Worm (Caenorhabditis elegans) whole organism, L2 larva: Measurements from ENCODE around the gene F55G7.5.
"Not testable (repeated sequence)": the region's sequence is repeated elsewhere in the genome, so short reads cannot be mapped to it uniquely, and the experiment has no call there.

Experiments
- C34F6.9 ChIP-seq: fragments of 150-350 bp; optimal IDR thresholded peaks from 2 replicates; lab custom pipeline; 2014; ENCODE audit warnings: missing biosample characterization, missing genetic modification characterization
- F13H6.1 ChIP-seq: sonication (generic microtip); optimal IDR thresholded peaks from 2 replicates; lab custom pipeline; 2016; ENCODE audit warnings: missing genetic modification characterization, missing compliant biosample characterization
- R02D3.7 ChIP-seq: fragments of 150-350 bp; optimal IDR thresholded peaks from 2 replicates; lab custom pipeline; 2014; ENCODE audit warnings: missing biosample characterization, missing genetic modification characterization
- Y55F3AM.14 ChIP-seq: fragments of 200-800 bp; sonication (Bioruptor generic); optimal IDR thresholded peaks from 2 replicates; lab custom pipeline; 2018; ENCODE audit warnings: mild to moderate bottlenecking, missing genetic modification characterization, missing compliant biosample characterization
- alr-1 ChIP-seq: fragments of 150-350 bp; optimal IDR thresholded peaks from 2 replicates; lab custom pipeline; 2014; ENCODE audit warnings: missing biosample characterization, missing genetic modification characterization
- aly-2 ChIP-seq: fragments of 150-350 bp; optimal IDR thresholded peaks from 2 replicates; lab custom pipeline; 2014; ENCODE audit warnings: missing biosample characterization, missing genetic modification characterization
- ama-1 ChIP-seq: fragments of 150-350 bp; optimal IDR thresholded peaks from 2 replicates; lab custom pipeline; 2018; ENCODE audit warnings: inconsistent platforms
- blmp-1 ChIP-seq: sonication (generic microtip); optimal IDR thresholded peaks from 2 replicates; lab custom pipeline; 2017; ENCODE audit warnings: missing genetic modification characterization, mild to moderate bottlenecking, missing compliant biosample characterization, antibody characterized with exemption, moderate library complexity; ENCODE audit not compliant: insufficient read depth
- ceh-82 ChIP-seq: fragments of 150-350 bp; optimal IDR thresholded peaks from 2 replicates; lab custom pipeline; 2014; ENCODE audit warnings: missing biosample characterization, missing genetic modification characterization
- crh-2 ChIP-seq: sonication (generic microtip); optimal IDR thresholded peaks from 2 replicates; lab custom pipeline; 2017; ENCODE audit warnings: missing biosample characterization, missing genetic modification characterization
- egl-27 ChIP-seq: sonication (generic microtip); optimal IDR thresholded peaks from 3 replicates; lab custom pipeline; 2017; ENCODE audit warnings: missing biosample characterization, missing genetic modification reagents, missing genetic modification characterization
- elt-1 ChIP-seq: fragments of 150-350 bp; optimal IDR thresholded peaks from 2 replicates; lab custom pipeline; 2014; ENCODE audit warnings: missing biosample characterization, missing genetic modification characterization
- fos-1 ChIP-seq: fragments of 150-350 bp; optimal IDR thresholded peaks from 2 replicates; lab custom pipeline; 2014; ENCODE audit warnings: missing biosample characterization, missing genetic modification characterization
- gmeb-1 ChIP-seq: fragments of 150-350 bp; optimal IDR thresholded peaks from 2 replicates; lab custom pipeline; 2014; ENCODE audit warnings: missing biosample characterization, missing genetic modification characterization
- lin-11 ChIP-seq: fragments of 150-350 bp; sonication (generic microtip); optimal IDR thresholded peaks from 2 replicates; lab custom pipeline; 2014; ENCODE audit warnings: missing biosample characterization, missing genetic modification characterization, inconsistent platforms, mixed read lengths
- lin-13 ChIP-seq: fragments of 150-350 bp; optimal IDR thresholded peaks from 2 replicates; lab custom pipeline; 2014; ENCODE audit warnings: missing biosample characterization, missing genetic modification reagents, missing genetic modification characterization
- mab-5 ChIP-seq: fragments of 150-350 bp; optimal IDR thresholded peaks from 2 replicates; lab custom pipeline; 2014; ENCODE audit warnings: missing biosample characterization, missing genetic modification characterization
- mbf-1 ChIP-seq: sonication (generic microtip); optimal IDR thresholded peaks from 2 replicates; lab custom pipeline; 2017; ENCODE audit warnings: missing biosample characterization, missing genetic modification characterization
- mdl-1 ChIP-seq, 2 experiments: fragments of 150-350 bp in 1 of 2; sonication (generic microtip) in 1 of 2; optimal IDR thresholded peaks; 2 replicates each; lab custom pipeline; 2017; ENCODE audit warnings: missing biosample characterization in 2 of 2, missing genetic modification characterization in 2 of 2
- nhr-21 ChIP-seq: fragments of 150-350 bp; optimal IDR thresholded peaks from 2 replicates; lab custom pipeline; 2014; ENCODE audit warnings: missing biosample characterization, missing genetic modification characterization
- nhr-23 ChIP-seq: fragments of 150-350 bp; optimal IDR thresholded peaks from 2 replicates; lab custom pipeline; 2014; ENCODE audit warnings: missing biosample characterization, missing genetic modification reagents, missing genetic modification characterization
- nhr-237 ChIP-seq: fragments of 150-350 bp; optimal IDR thresholded peaks from 2 replicates; lab custom pipeline; 2014; ENCODE audit warnings: missing biosample characterization, missing genetic modification characterization
- nhr-25 ChIP-seq: fragments of 150-350 bp; sonication (generic microtip); optimal IDR thresholded peaks from 3 replicates; lab custom pipeline; 2014; ENCODE audit warnings: missing biosample characterization, missing genetic modification characterization
- nhr-6 ChIP-seq: fragments of 150-350 bp; optimal IDR thresholded peaks from 2 replicates; lab custom pipeline; 2014; ENCODE audit warnings: missing biosample characterization, missing genetic modification characterization
- nhr-77 ChIP-seq: fragments of 150-350 bp; optimal IDR thresholded peaks from 2 replicates; lab custom pipeline; 2014; ENCODE audit warnings: missing biosample characterization, missing genetic modification characterization
- peb-1 ChIP-seq: fragments of 150-350 bp; optimal IDR thresholded peaks from 2 replicates; lab custom pipeline; 2014; ENCODE audit warnings: missing biosample characterization, missing genetic modification characterization
- sem-4 ChIP-seq: fragments of 150-350 bp; optimal IDR thresholded peaks from 2 replicates; lab custom pipeline; 2014; ENCODE audit warnings: missing biosample characterization, missing genetic modification reagents, missing genetic modification characterization
- skn-1 ChIP-seq: sonication (generic microtip); optimal IDR thresholded peaks from 2 replicates; lab custom pipeline; 2017; ENCODE audit warnings: missing biosample characterization, missing genetic modification characterization
- sma-3 ChIP-seq: sonication (generic microtip); optimal IDR thresholded peaks from 2 replicates; lab custom pipeline; 2016; ENCODE audit warnings: missing genetic modification reagents, missing genetic modification characterization, missing compliant biosample characterization
- sma-9 ChIP-seq, 2 experiments: fragments of 150-350 bp in 1 of 2; sonication (generic microtip) in 1 of 2; optimal IDR thresholded peaks; 2 replicates each; lab custom pipeline; 2014 to 2016; ENCODE audit warnings: missing genetic modification characterization in 2 of 2, mild to moderate bottlenecking in 1 of 2, missing biosample characterization in 1 of 2, missing compliant biosample characterization in 1 of 2, missing genetic modification reagents in 1 of 2, moderate library complexity in 1 of 2
- snpc-4 ChIP-seq: fragments of 150-350 bp; optimal IDR thresholded peaks from 2 replicates; lab custom pipeline; 2014; ENCODE audit warnings: missing biosample characterization, missing genetic modification characterization
- unc-39 ChIP-seq: fragments of 150-350 bp; optimal IDR thresholded peaks from 2 replicates; lab custom pipeline; 2014; ENCODE audit warnings: missing biosample characterization, missing genetic modification characterization
- unc-55 ChIP-seq: fragments of 150-350 bp; sonication (generic microtip); optimal IDR thresholded peaks from 3 replicates; lab custom pipeline; 2014; ENCODE audit warnings: missing biosample characterization, missing genetic modification reagents, missing genetic modification characterization
- zag-1 ChIP-seq: fragments of 150-350 bp; optimal IDR thresholded peaks from 2 replicates; lab custom pipeline; 2014; ENCODE audit warnings: missing biosample characterization, missing genetic modification characterization
- ztf-4 ChIP-seq: fragments of 150-350 bp; optimal IDR thresholded peaks from 2 replicates; lab custom pipeline; 2014; ENCODE audit warnings: missing biosample characterization, missing genetic modification characterization

F55G7.5 gene

DNA sequence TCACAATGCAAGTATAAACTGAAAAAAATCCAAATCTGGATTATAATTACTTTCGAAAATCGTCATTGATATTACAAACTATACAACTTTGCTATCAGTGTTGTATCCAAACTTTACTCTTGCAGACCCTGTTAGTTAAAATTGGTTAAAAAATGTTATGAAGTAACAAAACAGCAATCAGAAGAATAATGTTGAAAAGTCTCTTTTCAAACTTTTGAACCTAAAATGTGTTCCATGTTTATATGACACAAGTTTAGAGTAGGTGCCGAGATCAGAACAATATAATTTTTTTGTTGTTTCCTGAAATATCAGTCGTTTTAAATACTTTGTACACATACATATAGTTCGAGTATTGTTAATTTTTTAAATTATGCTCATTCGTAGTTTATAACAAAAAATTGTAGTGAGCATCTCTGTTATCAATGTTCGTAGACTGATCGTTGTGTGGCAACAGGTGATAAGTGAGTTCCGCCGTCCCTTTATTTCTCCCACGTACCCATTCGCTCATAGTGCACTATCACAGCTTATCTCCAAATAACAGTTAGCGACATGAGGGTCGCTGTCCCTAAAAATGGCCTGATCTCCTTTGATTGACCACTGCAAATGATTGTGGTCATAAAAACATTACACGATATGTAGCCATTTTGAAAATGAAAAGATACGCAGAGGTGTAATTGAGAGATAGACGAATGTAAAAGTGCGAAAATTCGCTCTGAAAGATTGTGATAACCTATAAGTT is 23.5 kb upstream of the F55G7.5 start:
- TF ChIP-seq Y55F3AM.14: no peak
- peak; percentile 19 for TF ChIP-seq F13H6.1
- TF ChIP-seq ztf-4: no peak
- TF ChIP-seq sma-9 (GFP tag; optimal IDR thresholded peaks at IDR 0.05; lab: Kevin White, UChicago): peak; percentile 54
- no peak for TF ChIP-seq sma-9 (tag; optimal IDR thresholded peaks at IDR 0.05; lab: Kevin White, UChicago)
- peak in 1 of 2 experiments; percentile 32 for TF ChIP-seq mdl-1 (tag; optimal IDR thresholded peaks at IDR 0.05; lab: Kevin White, UChicago)
- TF ChIP-seq gmeb-1: no peak
- TF ChIP-seq peb-1 (tag; lab: Kevin White, UChicago): no peak
- TF ChIP-seq crh-2 (tag; lab: Kevin White, UChicago): peak; percentile 56
- TF ChIP-seq egl-27 (tag; lab: Kevin White, UChicago): peak; percentile 34
- peak; percentile 71 for TF ChIP-seq fos-1 (tag; lab: Kevin White, UChicago)
- no peak for TF ChIP-seq ceh-82 (tag; lab: Kevin White, UChicago)
- peak; percentile 16 for TF ChIP-seq sma-3 (GFP tag; lab: Kevin White, UChicago)
- TF ChIP-seq skn-1 (tag; lab: Kevin White, UChicago): no peak
- TF ChIP-seq alr-1 (tag; lab: Kevin White, UChicago): no peak
- no peak for TF ChIP-seq C34F6.9 (tag; lab: Kevin White, UChicago)

DNA sequence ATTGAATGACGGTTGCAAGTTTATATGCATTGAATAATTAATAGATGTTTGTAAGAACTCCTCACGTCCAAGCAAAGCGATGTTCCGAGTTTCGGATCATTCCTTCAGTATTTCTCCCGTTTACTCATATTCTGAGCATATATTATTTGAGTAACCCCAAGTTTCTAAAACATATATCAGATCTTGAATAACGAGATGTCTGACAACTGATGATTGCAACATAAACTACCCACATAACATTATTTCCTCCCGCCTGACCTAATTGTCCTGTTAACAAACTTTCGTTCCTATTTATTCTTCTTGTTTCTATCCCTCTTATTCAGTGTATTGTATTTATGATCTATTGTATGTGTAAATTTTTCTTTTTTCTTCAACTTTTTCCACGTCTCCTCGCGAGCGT is 22.4 kb upstream of the F55G7.5 start, which contains the start of gene C49F5.13:
C49F5.13 (plus strand) TSS at position 301 of the 400 bp plus-strand sequence.
- TF ChIP-seq mdl-1 (tag; optimal IDR thresholded peaks at IDR 0.05; lab: Kevin White, UChicago); mbf-1 (tag; lab: Kevin White, UChicago); zag-1 (tag; lab: Kevin White, UChicago): not testable (repeated sequence)

DNA sequence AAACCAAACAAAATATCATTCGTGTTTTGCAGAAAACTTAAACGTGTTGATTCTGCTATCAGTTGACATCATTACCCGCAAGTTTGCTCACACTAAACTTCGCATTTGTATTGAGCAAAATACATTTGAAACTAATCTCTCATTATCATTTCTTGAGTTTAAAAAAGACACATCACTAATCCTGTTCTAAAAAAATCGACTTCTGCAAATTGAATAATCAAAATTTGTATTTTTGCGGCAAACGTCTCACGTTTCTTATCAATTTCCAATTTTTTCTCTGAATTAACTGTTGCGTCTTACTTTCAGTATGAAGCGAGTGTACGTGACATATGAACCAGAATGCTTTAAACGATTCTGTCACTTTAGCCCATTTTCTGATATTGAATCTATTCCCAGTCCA is 21.1 kb upstream of the F55G7.5 start, which contains the start of gene C49F5.8:
C49F5.8 (plus strand) TSS at position 301 of the 400 bp plus-strand sequence.
- TF ChIP-seq nhr-237 (tag; lab: Kevin White, UChicago) (no peak), nhr-23 (tag; lab: Kevin White, UChicago) (no peak), Y55F3AM.14 (no peak), lin-13 (GFP tag; lab: Kevin White, UChicago) (no peak), blmp-1 (no peak), lin-11 (tag; lab: Kevin White, UChicago) (no peak), nhr-6 (tag; lab: Kevin White, UChicago) (no peak), C34F6.9 (tag; lab: Kevin White, UChicago) (no peak), gmeb-1 (no peak), nhr-21 (tag; lab: Kevin White, UChicago) (no peak), snpc-4 (no peak), zag-1 (tag; lab: Kevin White, UChicago) (no peak), unc-55 (no peak), unc-39 (no peak), peb-1 (tag; lab: Kevin White, UChicago) (no peak), crh-2 (tag; lab: Kevin White, UChicago) (no peak)
- TF ChIP-seq, all 48 proteins: peak for 0

- TF ChIP-seq ama-1 (lab: Kevin White, UChicago) (no peak), gmeb-1 (no peak), elt-1 (tag; lab: Kevin White, UChicago) (no peak), unc-55 (no peak), nhr-21 (tag; lab: Kevin White, UChicago) (no peak), Y55F3AM.14 (no peak), crh-2 (tag; lab: Kevin White, UChicago) (no peak), nhr-25 (tag; lab: Kevin White, UChicago) (no peak), fos-1 (tag; lab: Kevin White, UChicago) (no peak), nhr-77 (tag; lab: Kevin White, UChicago) (no peak), mdl-1 (tag; optimal IDR thresholded peaks at IDR 0.05; lab: Kevin White, UChicago) (no peak), snpc-4 (no peak), aly-2 (tag; lab: Kevin White, UChicago) (no peak), sem-4 (no peak), sma-3 (GFP tag; lab: Kevin White, UChicago) (no peak), mab-5 (tag; lab: Kevin White, UChicago) (no peak), R02D3.7 (tag; lab: Kevin White, UChicago) (no peak)
Observed at ce11 chrX:11957246-11957645, 18.5 kb upstream of the F55G7.5 start, which contains the start of gene T08D10.5. T08D10.5 (plus strand) TSS chrX:11957546.
